Worm (Caenorhabditis elegans) whole organism, L3 larva: ENCODE measurements around the gene saeg-2.
A peak's percentile ranks its signal among the peaks of the same experiment; 100 is the strongest.

Source experiments
- R02D3.7 ChIP-seq: fragments of 150-350 bp; optimal IDR thresholded peaks from 2 replicates; lab custom pipeline; 2014; ENCODE audit warnings: missing biosample characterization, missing genetic modification characterization
- ZK546.5 ChIP-seq: sonication (generic microtip); optimal IDR thresholded peaks from 2 replicates; lab custom pipeline; 2017; ENCODE audit warnings: missing biosample characterization, missing genetic modification characterization
- aly-2 ChIP-seq: fragments of 150-350 bp; optimal IDR thresholded peaks from 2 replicates; lab custom pipeline; 2014; ENCODE audit warnings: missing biosample characterization, missing genetic modification characterization
- ama-1 ChIP-seq: fragments of 150-350 bp; optimal IDR thresholded peaks from 2 replicates; lab custom pipeline; 2018
- ceh-16 ChIP-seq: sonication (generic microtip); optimal IDR thresholded peaks from 2 replicates; lab custom pipeline; 2017; ENCODE audit warnings: missing biosample characterization, missing genetic modification characterization
- ceh-28 ChIP-seq: fragments of 150-350 bp; optimal IDR thresholded peaks from 2 replicates; lab custom pipeline; 2014; ENCODE audit warnings: missing biosample characterization, missing genetic modification reagents, missing genetic modification characterization
- ceh-9 ChIP-seq: sonication (generic microtip); optimal IDR thresholded peaks from 2 replicates; lab custom pipeline; 2018; ENCODE audit warnings: missing biosample characterization, missing genetic modification characterization
- daf-12 ChIP-seq: fragments of 150-350 bp; optimal IDR thresholded peaks from 2 replicates; lab custom pipeline; 2014; ENCODE audit warnings: missing biosample characterization, missing genetic modification reagents, missing genetic modification characterization
- egl-27 ChIP-seq: sonication (generic microtip); optimal IDR thresholded peaks from 4 replicates; lab custom pipeline; 2017; ENCODE audit warnings: missing biosample characterization, missing genetic modification reagents, missing genetic modification characterization
- egl-5 ChIP-seq: fragments of 150-350 bp; optimal IDR thresholded peaks from 2 replicates; lab custom pipeline; 2017; ENCODE audit warnings: missing biosample characterization, missing genetic modification reagents, missing genetic modification characterization, inconsistent platforms
- elt-1 ChIP-seq: fragments of 150-350 bp; optimal IDR thresholded peaks from 2 replicates; lab custom pipeline; 2014; ENCODE audit warnings: missing biosample characterization, missing genetic modification characterization
- elt-2 ChIP-seq: sonication (generic microtip); optimal IDR thresholded peaks from 2 replicates; lab custom pipeline; 2016; ENCODE audit warnings: missing genetic modification reagents, mild to moderate bottlenecking, missing genetic modification characterization, missing compliant biosample characterization
- elt-3 ChIP-seq, 3 experiments: fragments of 150-350 bp in 1 of 3; sonication (generic microtip) in 2 of 3; optimal IDR thresholded peaks; 2 replicates in 2 of 3; 4 replicates in 1 of 3; lab custom pipeline; 2014 to 2017; ENCODE audit warnings: missing biosample characterization in 3 of 3, missing genetic modification characterization in 3 of 3
- eor-1 ChIP-seq, 2 experiments: fragments of 150-350 bp; optimal IDR thresholded peaks; 2 replicates each; lab custom pipeline; 2014 to 2018; ENCODE audit warnings: missing biosample characterization in 2 of 2, missing genetic modification characterization in 2 of 2
- fkh-10 ChIP-seq: sonication (generic microtip); optimal IDR thresholded peaks from 2 replicates; lab custom pipeline; 2017; ENCODE audit warnings: missing biosample characterization, missing genetic modification reagents, missing genetic modification characterization
- fkh-2 ChIP-seq: fragments of 150-350 bp; optimal IDR thresholded peaks from 2 replicates; lab custom pipeline; 2014; ENCODE audit warnings: missing biosample characterization, missing genetic modification reagents, missing genetic modification characterization
- fos-1 ChIP-seq: fragments of 150-350 bp; optimal IDR thresholded peaks from 2 replicates; lab custom pipeline; 2014; ENCODE audit warnings: missing biosample characterization, missing genetic modification characterization
- hmg-11 ChIP-seq: sonication (generic microtip); optimal IDR thresholded peaks from 2 replicates; lab custom pipeline; 2016; ENCODE audit warnings: missing genetic modification characterization, missing compliant biosample characterization
- jun-1 ChIP-seq: fragments of 150-350 bp; optimal IDR thresholded peaks from 2 replicates; lab custom pipeline; 2014; ENCODE audit warnings: missing biosample characterization, missing genetic modification reagents, missing genetic modification characterization
- lin-15B ChIP-seq: fragments of 150-350 bp; optimal IDR thresholded peaks from 2 replicates; lab custom pipeline; 2014; ENCODE audit warnings: missing biosample characterization, missing genetic modification characterization
- lin-39 ChIP-seq: fragments of 150-350 bp; optimal IDR thresholded peaks from 2 replicates; lab custom pipeline; 2018; ENCODE audit warnings: missing biosample characterization, missing genetic modification reagents, missing genetic modification characterization
- lsy-12 ChIP-seq: sonication (generic microtip); optimal IDR thresholded peaks from 2 replicates; lab custom pipeline; 2016; ENCODE audit warnings: mild to moderate bottlenecking, missing genetic modification characterization, missing compliant biosample characterization
- mdl-1 ChIP-seq: fragments of 150-350 bp; optimal IDR thresholded peaks from 2 replicates; lab custom pipeline; 2014; ENCODE audit warnings: missing biosample characterization, missing genetic modification characterization
- nfya-1 ChIP-seq: sonication (generic microtip); optimal IDR thresholded peaks from 2 replicates; lab custom pipeline; 2017; ENCODE audit warnings: missing genetic modification characterization, mild to moderate bottlenecking, missing compliant biosample characterization, antibody characterized with exemption, moderate library complexity; ENCODE audit not compliant: insufficient read depth
- nhr-11 ChIP-seq: fragments of 150-350 bp; optimal IDR thresholded peaks from 2 replicates; lab custom pipeline; 2014; ENCODE audit warnings: missing biosample characterization, missing genetic modification characterization
- nhr-12 ChIP-seq: fragments of 150-350 bp; optimal IDR thresholded peaks from 2 replicates; lab custom pipeline; 2014; ENCODE audit warnings: missing biosample characterization, missing genetic modification characterization
- nhr-23 ChIP-seq: fragments of 150-350 bp; optimal IDR thresholded peaks from 2 replicates; lab custom pipeline; 2014; ENCODE audit warnings: missing biosample characterization, missing genetic modification reagents, missing genetic modification characterization
- nhr-237 ChIP-seq: fragments of 150-350 bp; optimal IDR thresholded peaks from 2 replicates; lab custom pipeline; 2014; ENCODE audit warnings: missing biosample characterization, missing genetic modification characterization
- nhr-25 ChIP-seq: sonication (generic microtip); optimal IDR thresholded peaks from 2 replicates; lab custom pipeline; 2017; ENCODE audit warnings: missing biosample characterization, missing genetic modification characterization
- nhr-28 ChIP-seq: fragments of 150-350 bp; optimal IDR thresholded peaks from 2 replicates; lab custom pipeline; 2014; ENCODE audit warnings: missing biosample characterization, missing genetic modification characterization
- nhr-43 ChIP-seq: sonication (generic microtip); optimal IDR thresholded peaks from 2 replicates; lab custom pipeline; 2016; ENCODE audit warnings: mild to moderate bottlenecking, missing genetic modification characterization, missing compliant biosample characterization; ENCODE audit not compliant: poor library complexity, severe bottlenecking
- nhr-67 ChIP-seq: fragments of 150-350 bp; optimal IDR thresholded peaks from 2 replicates; lab custom pipeline; 2014; ENCODE audit warnings: missing biosample characterization, missing genetic modification characterization
- nhr-76 ChIP-seq: fragments of 150-350 bp; sonication (generic microtip); optimal IDR thresholded peaks from 5 replicates; lab custom pipeline; 2014; ENCODE audit warnings: missing biosample characterization, missing genetic modification characterization
- nhr-77 ChIP-seq: fragments of 150-350 bp; optimal IDR thresholded peaks from 2 replicates; lab custom pipeline; 2014; ENCODE audit warnings: missing biosample characterization, missing genetic modification characterization
- pha-4 ChIP-seq: fragments of 150-350 bp; optimal IDR thresholded peaks from 2 replicates; lab custom pipeline; 2014; ENCODE audit warnings: missing biosample characterization, missing genetic modification reagents, missing genetic modification characterization
- pqm-1 ChIP-seq: fragments of 150-350 bp; optimal IDR thresholded peaks from 2 replicates; lab custom pipeline; 2017; ENCODE audit warnings: missing biosample characterization, missing genetic modification characterization, inconsistent platforms
- sea-2 ChIP-seq: fragments of 150-350 bp; sonication (generic microtip); optimal IDR thresholded peaks from 4 replicates; lab custom pipeline; 2014; ENCODE audit warnings: missing biosample characterization, missing genetic modification reagents, missing genetic modification characterization
- snpc-4 ChIP-seq: fragments of 150-350 bp; optimal IDR thresholded peaks from 2 replicates; lab custom pipeline; 2014; ENCODE audit warnings: missing biosample characterization, missing genetic modification characterization
- tbx-2 ChIP-seq: sonication (generic microtip); optimal IDR thresholded peaks from 2 replicates; lab custom pipeline; 2016; ENCODE audit warnings: mild to moderate bottlenecking, missing genetic modification characterization, missing compliant biosample characterization
- unc-39 ChIP-seq: sonication (generic microtip); optimal IDR thresholded peaks from 4 replicates; lab custom pipeline; 2017; ENCODE audit warnings: missing biosample characterization, missing genetic modification characterization
- unc-62 ChIP-seq: fragments of 150-350 bp; sonication (generic microtip); optimal IDR thresholded peaks from 4 replicates; lab custom pipeline; 2014; ENCODE audit warnings: missing biosample characterization, missing genetic modification reagents, missing genetic modification characterization
- zag-1 ChIP-seq: fragments of 150-350 bp; optimal IDR thresholded peaks from 2 replicates; lab custom pipeline; 2014; ENCODE audit warnings: missing biosample characterization, missing genetic modification characterization
- ztf-4 ChIP-seq: fragments of 150-350 bp; optimal IDR thresholded peaks from 2 replicates; lab custom pipeline; 2014; ENCODE audit warnings: missing biosample characterization, missing genetic modification characterization

saeg-2 gene

DNA sequence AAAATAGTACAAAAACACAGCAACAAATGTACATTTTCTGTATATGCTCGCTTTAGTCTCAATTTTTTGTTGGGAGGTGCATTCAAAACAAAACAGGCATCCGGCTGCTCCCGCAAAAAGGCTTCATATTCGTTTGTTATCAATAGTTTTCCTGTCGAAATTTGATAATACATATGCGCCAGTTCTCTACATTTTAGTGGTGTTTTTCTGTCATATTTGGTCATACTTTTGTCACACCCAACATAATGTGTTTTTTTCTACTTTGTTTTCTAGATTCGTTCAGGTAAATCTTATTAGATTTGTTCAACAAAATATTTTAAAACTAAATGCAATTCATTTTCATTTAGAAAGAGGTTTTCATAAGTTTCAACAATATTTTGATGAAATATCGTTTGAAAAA lies 18.3 kb downstream of the saeg-2 start:
- no peak for TF ChIP-seq fkh-10 (GFP tag; lab: Kevin White, UChicago)
- TF ChIP-seq snpc-4 (tag; lab: Kevin White, UChicago): no peak
- TF ChIP-seq elt-2 (tag; lab: Kevin White, UChicago): peak; percentile 46
- TF ChIP-seq, all 47 proteins: peak for 1

- TF ChIP-seq ceh-9 (tag; lab: Kevin White, UChicago) (no peak), fkh-2 (no peak), nhr-12 (no peak), elt-3 (tag; optimal IDR thresholded peaks at IDR 0.05; lab: Kevin White, UChicago) (no peak), unc-39 (tag; lab: Kevin White, UChicago) (no peak), ceh-16 (no peak), ztf-4 (tag; lab: Kevin White, UChicago) (no peak), snpc-4 (tag; lab: Kevin White, UChicago) (no peak), aly-2 (tag; lab: Kevin White, UChicago) (no peak), nhr-11 (tag; lab: Kevin White, UChicago) (no peak), nhr-76 (tag; lab: Kevin White, UChicago) (no peak), nhr-237 (tag; lab: Kevin White, UChicago) (no peak), daf-12 (tag; lab: Kevin White, UChicago) (no peak), eor-1 (tag; optimal IDR thresholded peaks at IDR 0.05; lab: Kevin White, UChicago) (no peak), ceh-28 (tag; lab: Kevin White, UChicago) (no peak), nhr-43 (tag; lab: Kevin White, UChicago) (peak; percentile 23), tbx-2 (tag; lab: Kevin White, UChicago) (no peak), pha-4 (tag; lab: Kevin White, UChicago) (peak; percentile 36), elt-2 (tag; lab: Kevin White, UChicago) (peak; percentile 15), nfya-1 (tag; lab: Kevin White, UChicago) (peak; percentile 6), sea-2 (GFP tag; lab: Kevin White, UChicago) (no peak), nhr-25 (tag; lab: Kevin White, UChicago) (peak; percentile 53), pqm-1 (tag; lab: Kevin White, UChicago) (no peak), nhr-23 (tag; lab: Kevin White, UChicago) (peak; percentile 24), nhr-28 (tag; lab: Kevin White, UChicago) (no peak), elt-1 (tag; lab: Kevin White, UChicago) (no peak), ZK546.5 (tag; lab: Kevin White, UChicago) (no peak), jun-1 (tag; lab: Kevin White, UChicago) (no peak), nhr-67 (no peak), unc-62 (GFP tag; lab: Kevin White, UChicago) (no peak), R02D3.7 (tag; lab: Kevin White, UChicago) (no peak), fos-1 (tag; lab: Kevin White, UChicago) (no peak), mdl-1 (tag; lab: Kevin White, UChicago) (no peak), egl-5 (tag; lab: Kevin White, UChicago) (no peak), zag-1 (tag; lab: Kevin White, UChicago) (no peak), hmg-11 (tag; lab: Kevin White, UChicago) (no peak), egl-27 (tag; lab: Kevin White, UChicago) (no peak), ama-1 (lab: Kevin White, UChicago) (no peak), lsy-12 (tag; lab: Kevin White, UChicago) (no peak), nhr-77 (tag; lab: Kevin White, UChicago) (no peak), lin-15B (no peak), lin-39 (tag; lab: Kevin White, UChicago) (no peak)
Observed at ce11 chrIII:9269012-9269471, 28.9 kb downstream of the saeg-2 start, which contains the start of gene clip-1. Gene clip-1, minus strand, starts transcription at chrIII:9269062.
